Worm (Caenorhabditis elegans): ENCODE measurements around the gene C25D7.16.

ce11 chrV:15087207-15087706 lies 31.3 kb downstream of the C25D7.16 start, which contains the start of the genes C01G10.15 and C01G10.6:
- TF ChIP-seq nhr-77 (tag; optimal IDR thresholded peaks at IDR 0.05) (no peak), fos-1 (tag; optimal IDR thresholded peaks at IDR 0.05) (no peak), unc-62 (GFP tag; optimal IDR thresholded peaks at IDR 0.05) (no peak), nhr-11 (tag; optimal IDR thresholded peaks at IDR 0.05) (no peak), mdl-1 (tag; optimal IDR thresholded peaks at IDR 0.05) (no peak), aly-2 (tag; optimal IDR thresholded peaks at IDR 0.05) (no peak), nhr-23 (tag; optimal IDR thresholded peaks at IDR 0.05) (no peak), skn-1 (tag; optimal IDR thresholded peaks at IDR 0.05) (no peak), alr-1 (tag; optimal IDR thresholded peaks at IDR 0.05) (no peak)
